Worm (Caenorhabditis elegans): ENCODE data around the gene cwp-3.

The cwp-3 gene

DNA sequence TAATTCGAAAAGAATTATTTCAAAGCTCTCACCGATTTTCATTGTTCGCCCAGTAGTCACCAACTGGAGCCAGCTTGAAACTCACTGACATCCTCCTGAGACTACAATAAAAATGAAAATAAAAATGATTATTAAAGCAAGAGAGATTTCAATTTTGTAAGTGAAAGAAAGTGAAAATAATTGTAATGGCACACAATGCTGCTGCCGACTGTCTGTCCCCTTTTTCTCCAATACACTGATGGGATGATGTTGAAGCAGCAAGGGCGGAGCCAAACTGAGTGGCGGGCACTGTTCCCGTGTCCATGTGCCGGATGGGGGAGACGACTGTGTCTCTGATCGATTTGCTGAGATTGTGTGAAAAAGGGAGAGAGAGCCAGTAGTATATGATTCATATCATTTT, 8.4 kb upstream of the cwp-3 start, which contains the start of gene C37H5.14:
Gene C37H5.14 (minus strand): TSS at position 101 of the 400 bp plus-strand sequence.
- TF ChIP-seq zag-1 (tag; optimal IDR thresholded peaks at IDR 0.05) (no peak), egl-5 (tag; optimal IDR thresholded peaks at IDR 0.05) (no peak), aly-2 (tag; optimal IDR thresholded peaks at IDR 0.05) (no peak), sea-2 (GFP tag; optimal IDR thresholded peaks at IDR 0.05) (no peak), lin-15B (tag; optimal IDR thresholded peaks at IDR 0.05) (no peak), pqm-1 (tag; optimal IDR thresholded peaks at IDR 0.05) (no peak), nhr-25 (tag; optimal IDR thresholded peaks at IDR 0.05) (no peak), fkh-10 (GFP tag; optimal IDR thresholded peaks at IDR 0.05) (no peak), ZK546.5 (tag; optimal IDR thresholded peaks at IDR 0.05) (no peak), nhr-12 (tag; optimal IDR thresholded peaks at IDR 0.05) (no peak), nhr-76 (tag; optimal IDR thresholded peaks at IDR 0.05) (no peak)

- TF ChIP-seq nhr-76 (tag; optimal IDR thresholded peaks at IDR 0.05) = no peak
- no peak for TF ChIP-seq elt-1 (tag; optimal IDR thresholded peaks at IDR 0.05)
- TF ChIP-seq skn-1 (tag; optimal IDR thresholded peaks at IDR 0.05) = no peak
- TF ChIP-seq aly-2 (tag; optimal IDR thresholded peaks at IDR 0.05) = no peak
- no peak for TF ChIP-seq unc-39 (tag; optimal IDR thresholded peaks at IDR 0.05)
- no peak for TF ChIP-seq egl-5 (tag; optimal IDR thresholded peaks at IDR 0.05)
- TF ChIP-seq nhr-12 (tag; optimal IDR thresholded peaks at IDR 0.05) = no peak
- TF ChIP-seq fkh-10 (GFP tag; optimal IDR thresholded peaks at IDR 0.05) = no peak
- no peak for TF ChIP-seq ceh-28 (tag; optimal IDR thresholded peaks at IDR 0.05)
- no peak for TF ChIP-seq pqm-1 (tag; optimal IDR thresholded peaks at IDR 0.05)
- no peak for TF ChIP-seq daf-12 (tag; optimal IDR thresholded peaks at IDR 0.05)
- no peak for TF ChIP-seq elt-2 (tag; optimal IDR thresholded peaks at IDR 0.05)
- no peak for TF ChIP-seq fkh-2 (tag; optimal IDR thresholded peaks at IDR 0.05)
- TF ChIP-seq lin-39 (tag; optimal IDR thresholded peaks at IDR 0.05) = no peak
- TF ChIP-seq elt-3 (tag; optimal IDR thresholded peaks at IDR 0.05) = no peak
- TF ChIP-seq nfya-1 (tag; optimal IDR thresholded peaks at IDR 0.05; ENCODE audit: insufficient read depth) = no peak
- TF ChIP-seq jun-1 (tag; optimal IDR thresholded peaks at IDR 0.05) = no peak
- TF ChIP-seq eor-1 (tag; optimal IDR thresholded peaks at IDR 0.05) = no peak
Measured at ce11 chrV:4839913-4840312, 2.7 kb upstream of the cwp-3 start, which contains the start of gene nas-9. nas-9 (minus strand) TSS chrV:4840013.

ce11 chrV:4841179-4841578, 1.5 kb upstream of the cwp-3 start, which contains the start of gene cwp-1:
cwp-1 (minus strand) TSS chrV:4841279.
- TF ChIP-seq tbx-2 (tag; optimal IDR thresholded peaks at IDR 0.05) = no peak

DNA sequence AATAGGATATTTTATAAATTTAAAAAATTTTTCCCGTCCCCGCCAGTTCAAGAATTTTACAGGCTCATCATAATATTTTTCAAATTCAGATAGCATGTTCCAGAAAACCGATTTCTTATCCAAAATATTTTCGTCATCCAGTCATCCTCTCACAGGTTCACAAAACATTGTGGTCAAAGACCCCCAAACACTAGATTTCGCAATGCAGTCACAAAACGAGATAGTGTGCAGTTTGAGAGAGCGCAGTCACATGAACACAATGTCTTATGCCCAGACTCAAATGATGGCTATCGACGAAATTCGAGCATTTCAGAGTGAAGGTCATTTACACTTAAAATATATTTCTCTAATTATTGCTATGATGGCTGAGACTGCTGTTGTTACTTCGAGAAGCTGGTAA, 2.0 kb downstream of the cwp-3 start, which contains the start of gene abhd-5.2:
Gene abhd-5.2 (plus strand): TSS at position 95 of the 400 bp plus-strand sequence.
- no peak for TF ChIP-seq elt-3 (tag; optimal IDR thresholded peaks at IDR 0.05)
- TF ChIP-seq pqm-1 (tag; optimal IDR thresholded peaks at IDR 0.05) = peak; percentile 39
- no peak for TF ChIP-seq fkh-2 (tag; optimal IDR thresholded peaks at IDR 0.05)
- TF ChIP-seq ceh-82 (tag; optimal IDR thresholded peaks at IDR 0.05) = no peak
- no peak for TF ChIP-seq nhr-67 (tag; optimal IDR thresholded peaks at IDR 0.05)
- TF ChIP-seq nhr-76 (tag; optimal IDR thresholded peaks at IDR 0.05) = no peak
- TF ChIP-seq mdl-1 (tag; optimal IDR thresholded peaks at IDR 0.05) = no peak
- TF ChIP-seq pha-4 (tag; optimal IDR thresholded peaks at IDR 0.05) = peak; percentile 50
- no peak for TF ChIP-seq ceh-16 (tag; optimal IDR thresholded peaks at IDR 0.05)
- peak; percentile 8 for TF ChIP-seq nhr-23 (tag; optimal IDR thresholded peaks at IDR 0.05)
- no peak for TF ChIP-seq eor-1 (tag; optimal IDR thresholded peaks at IDR 0.05)
- no peak for TF ChIP-seq skn-1 (tag; optimal IDR thresholded peaks at IDR 0.05)
- peak; percentile 55 for TF ChIP-seq hmg-11 (tag; optimal IDR thresholded peaks at IDR 0.05)
- TF ChIP-seq ZK546.5 (tag; optimal IDR thresholded peaks at IDR 0.05) = no peak
- TF ChIP-seq R02D3.7 (tag; optimal IDR thresholded peaks at IDR 0.05) = no peak
- TF ChIP-seq lsy-12 (tag; optimal IDR thresholded peaks at IDR 0.05) = no peak
- TF ChIP-seq lin-15B (tag; optimal IDR thresholded peaks at IDR 0.05) = peak; percentile 29
- TF ChIP-seq fos-1 (tag; optimal IDR thresholded peaks at IDR 0.05) = no peak
- no peak for TF ChIP-seq aly-2 (tag; optimal IDR thresholded peaks at IDR 0.05)
- no peak for TF ChIP-seq tbx-2 (tag; optimal IDR thresholded peaks at IDR 0.05)
- TF ChIP-seq ama-1 (optimal IDR thresholded peaks at IDR 0.05) = no peak
- TF ChIP-seq nhr-77 (tag; optimal IDR thresholded peaks at IDR 0.05) = no peak
- no peak for TF ChIP-seq nhr-28 (tag; optimal IDR thresholded peaks at IDR 0.05)
- no peak for TF ChIP-seq ztf-11 (tag; optimal IDR thresholded peaks at IDR 0.05)
- TF ChIP-seq fkh-10 (GFP tag; optimal IDR thresholded peaks at IDR 0.05) = no peak
- peak; percentile 37 for TF ChIP-seq nhr-25 (tag; optimal IDR thresholded peaks at IDR 0.05)
- no peak for TF ChIP-seq mml-1 (tag; optimal IDR thresholded peaks at IDR 0.05)
- TF ChIP-seq elt-2 (tag; optimal IDR thresholded peaks at IDR 0.05) = peak; percentile 26
- peak; percentile 62 for TF ChIP-seq nfya-1 (tag; optimal IDR thresholded peaks at IDR 0.05; ENCODE audit: insufficient read depth)
- TF ChIP-seq ztf-4 (tag; optimal IDR thresholded peaks at IDR 0.05) = no peak
- no peak for TF ChIP-seq jun-1 (tag; optimal IDR thresholded peaks at IDR 0.05)
- TF ChIP-seq daf-12 (tag; optimal IDR thresholded peaks at IDR 0.05) = no peak
- TF ChIP-seq ceh-28 (tag; optimal IDR thresholded peaks at IDR 0.05) = peak; percentile 26
- TF ChIP-seq nhr-237 (tag; optimal IDR thresholded peaks at IDR 0.05) = no peak
- no peak for TF ChIP-seq sea-2 (GFP tag; optimal IDR thresholded peaks at IDR 0.05)
- TF ChIP-seq snpc-4 (tag; optimal IDR thresholded peaks at IDR 0.05) = peak; percentile 48
- no peak for TF ChIP-seq nhr-43 (tag; optimal IDR thresholded peaks at IDR 0.05; ENCODE audit: poor library complexity, severe bottlenecking)
- no peak for TF ChIP-seq unc-39 (tag; optimal IDR thresholded peaks at IDR 0.05)
- peak; percentile 48 for TF ChIP-seq lin-39 (tag; optimal IDR thresholded peaks at IDR 0.05)
- TF ChIP-seq nhr-11 (tag; optimal IDR thresholded peaks at IDR 0.05) = no peak
- no peak for TF ChIP-seq egl-27 (tag; optimal IDR thresholded peaks at IDR 0.05)

All from whole organism, L3 larva.